Fruit fly (Drosophila melanogaster): ENCODE measurements around the gene CG12268.

CG12268 gene

DNA sequence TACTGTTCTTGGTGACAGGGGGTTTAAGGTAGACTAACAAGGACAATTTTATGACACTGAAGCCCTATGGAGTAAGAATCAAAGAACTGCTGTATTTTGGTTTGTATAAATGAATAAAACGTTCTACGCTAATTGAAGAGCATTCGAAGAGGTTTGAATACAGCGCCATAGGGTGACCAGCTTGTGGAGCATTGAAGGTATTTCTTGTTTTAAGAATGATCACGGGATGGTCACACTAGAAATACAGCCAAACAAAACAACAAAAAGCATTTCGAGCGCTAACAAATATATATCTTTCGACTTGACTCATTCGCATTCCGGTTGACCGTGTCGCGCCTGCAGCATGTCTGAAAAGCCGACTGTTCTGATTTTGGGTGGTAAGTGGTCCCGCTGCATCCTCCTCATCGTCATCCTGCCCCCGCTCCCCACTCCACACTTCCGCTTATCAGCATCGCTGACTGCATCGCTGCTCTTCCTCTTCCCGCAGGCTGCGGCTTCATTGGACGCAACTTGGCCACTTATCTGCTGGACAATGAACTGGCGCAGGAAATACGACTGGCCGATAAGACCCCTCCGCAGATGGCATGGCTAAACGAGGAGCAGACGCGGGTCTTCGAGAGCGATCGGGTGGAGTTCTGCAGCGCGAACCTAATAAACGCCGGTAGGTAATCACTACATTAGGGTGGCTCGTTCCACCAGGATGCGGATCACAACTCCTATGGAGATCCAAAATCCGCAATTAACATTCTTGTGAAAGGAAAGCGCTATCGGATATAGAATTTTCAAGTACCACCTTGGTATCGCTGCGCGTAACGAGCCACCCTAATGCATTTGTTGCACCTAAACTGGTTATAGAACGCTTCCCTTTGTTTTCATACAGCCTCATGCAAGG is 14.3 kb downstream of the CG12268 start, which contains the start of gene CG5854 (continued):
- TF ChIP-seq NC2α (GFP tag; optimal IDR thresholded peaks at IDR 0.05) (peak; percentile 68), CG14965 (GFP tag; optimal IDR thresholded peaks at IDR 0.05; ENCODE audit: borderline replicate concordance) (no peak), CG14014 (GFP tag; IDR thresholded peaks at IDR 0.05) (peak; percentile 66; the same call in 1 of the 2 replicates), CG15011 (GFP tag; optimal IDR thresholded peaks at IDR 0.05) (peak; percentile 50), danr (GFP tag; IDR thresholded peaks at IDR 0.05) (peak; percentile 35; the same call in 1 of the 2 replicates), Asciz (GFP tag; optimal IDR thresholded peaks at IDR 0.05) (peak; percentile 79), CG2889 (GFP tag; IDR thresholded peaks at IDR 0.05) (0 out of 3 replicates have a peak, but pooled peaks have one; percentile 44), tgo (GFP tag; IDR thresholded peaks at IDR 0.05) (peak; percentile 66), H2.0 (GFP tag; IDR thresholded peaks at IDR 0.05) (peak; percentile 76), bbx (GFP tag; IDR thresholded peaks at IDR 0.05; ENCODE audit: partially characterized antibody) (no peak; the same call in 1 of the 2 replicates), B-H2 (GFP tag; optimal IDR thresholded peaks at IDR 0.05) (no peak), E2f2 (GFP tag; IDR thresholded peaks at IDR 0.05) (peak; percentile 97), grau (tag; optimal IDR thresholded peaks at IDR 0.05) (peak; percentile 59), Kr (GFP tag; optimal IDR thresholded peaks at IDR 0.05) (no peak), z (GFP tag; IDR thresholded peaks at IDR 0.05) (0 out of 3 replicates have a peak, but pooled peaks have one; percentile 42), Sry-δ (GFP tag; optimal IDR thresholded peaks at IDR 0.05) (peak; percentile 48), CG32532 (GFP tag; IDR thresholded peaks at IDR 0.05) (peak; percentile 82), ems (GFP tag; optimal IDR thresholded peaks at IDR 0.05) (peak; percentile 78), sima (GFP tag; optimal IDR thresholded peaks at IDR 0.05) (no peak), corto (GFP tag; optimal IDR thresholded peaks at IDR 0.05) (no peak), Dref (GFP tag; IDR thresholded peaks at IDR 0.05) (no peak), sc (optimal IDR thresholded peaks at IDR 0.05) (no peak), sc (GFP tag; optimal IDR thresholded peaks at IDR 0.05) (peak; percentile 62), CkIIα-i1 (GFP tag; IDR thresholded peaks at IDR 0.05) (no peak), CG11085 (GFP tag; IDR thresholded peaks at IDR 0.05) (no peak), CG6765 (GFP tag; optimal IDR thresholded peaks at IDR 0.05) (peak; percentile 67), CG43689 (GFP tag; IDR thresholded peaks at IDR 0.05) (peak; percentile 55; the same call in 1 of the 2 replicates), gsb (GFP tag; IDR thresholded peaks at IDR 0.05) (peak; percentile 33; the same call in 1 of the 2 replicates), Oaz (GFP tag; IDR thresholded peaks at IDR 0.05) (no peak), fu2 (GFP tag; optimal IDR thresholded peaks at IDR 0.05) (peak; percentile 26), CG34422 (GFP tag; IDR thresholded peaks at IDR 0.05) (peak; percentile 63; the same call in 2 of the 3 replicates), zfh2 (GFP tag; optimal IDR thresholded peaks at IDR 0.05) (peak; percentile 17), CG18764 (GFP tag; optimal IDR thresholded peaks at IDR 0.05) (peak; percentile 45), CG8359 (GFP tag; optimal IDR thresholded peaks at IDR 0.05; ENCODE audit: borderline replicate concordance) (no peak), fd64A (GFP tag; optimal IDR thresholded peaks at IDR 0.05) (peak; percentile 53), Elba2 (GFP tag; optimal IDR thresholded peaks at IDR 0.05) (no peak), CG8765 (GFP tag; IDR thresholded peaks at IDR 0.05) (no peak), mld (GFP tag; IDR thresholded peaks at IDR 0.05; ENCODE audit: partially characterized antibody) (0 out of 3 replicates have a peak, but pooled peaks have one; percentile 19), cg (GFP tag; optimal IDR thresholded peaks at IDR 0.05) (no peak), CG16815 (GFP tag; optimal IDR thresholded peaks at IDR 0.05) (peak; percentile 47), CG17186 (GFP tag; optimal IDR thresholded peaks at IDR 0.05) (peak; percentile 11), br (optimal IDR thresholded peaks at IDR 0.05) (no peak), pb (GFP tag; optimal IDR thresholded peaks at IDR 0.05) (peak; percentile 68), CG1024 (GFP tag; IDR thresholded peaks at IDR 0.05) (peak; percentile 57), CG13123 (GFP tag; optimal IDR thresholded peaks at IDR 0.05) (peak; percentile 54), CG13624 (GFP tag; optimal IDR thresholded peaks at IDR 0.05) (peak; percentile 28), amos (GFP tag; IDR thresholded peaks at IDR 0.05; ENCODE audit: partially characterized antibody) (no peak), Oli (tag; optimal IDR thresholded peaks at IDR 0.05) (peak; percentile 83), CG4730 (GFP tag; IDR thresholded peaks at IDR 0.05) (peak; percentile 40; the same call in 1 of the 2 replicates), CG3838 (GFP tag; optimal IDR thresholded peaks at IDR 0.05) (peak; percentile 21)

Measured in whole organism, embryonic.